Worm (Caenorhabditis elegans): Measurements from ENCODE around the gene T16G12.13.

DNA sequence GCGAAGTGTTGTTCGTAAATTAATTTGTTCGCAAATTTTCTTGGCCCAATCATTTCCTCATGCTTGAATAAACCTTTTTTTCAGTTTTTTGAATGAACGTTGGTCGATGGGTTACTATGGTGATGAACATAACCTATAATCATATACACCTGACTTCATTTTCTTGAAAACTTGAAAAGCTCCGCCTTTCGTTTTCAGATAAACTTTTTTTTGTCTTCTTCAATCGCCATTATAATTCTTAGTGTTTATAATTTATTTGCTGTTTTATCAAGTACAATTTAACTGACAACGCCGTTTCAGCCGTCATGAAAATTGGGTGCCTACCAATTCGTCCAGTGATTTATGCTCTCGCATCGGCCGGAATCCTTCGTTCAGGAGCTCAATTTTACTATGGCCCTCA, 23.5 kb upstream of the T16G12.13 start, which contains the start of gene M04D8.7:
- TF ChIP-seq fos-1 (tag; optimal IDR thresholded peaks at IDR 0.05) (no peak), nhr-129 (tag; optimal IDR thresholded peaks at IDR 0.05) (no peak), ZK546.5 (tag; optimal IDR thresholded peaks at IDR 0.05) (no peak), nhr-11 (tag; optimal IDR thresholded peaks at IDR 0.05) (no peak), ama-1 (optimal IDR thresholded peaks at IDR 0.05) (no peak), nhr-6 (tag; optimal IDR thresholded peaks at IDR 0.05) (no peak), unc-62 (GFP tag; optimal IDR thresholded peaks at IDR 0.05) (no peak), lin-13 (GFP tag; optimal IDR thresholded peaks at IDR 0.05) (no peak), crh-2 (tag; optimal IDR thresholded peaks at IDR 0.05) (no peak), egl-27 (tag; optimal IDR thresholded peaks at IDR 0.05) (no peak), elt-3 (tag; optimal IDR thresholded peaks at IDR 0.05) (no peak)

Measured in whole organism, L2 larva.